Worm (Caenorhabditis elegans) whole organism, L4 larva: Measurements from ENCODE around the gene C09B8.4.

Experiments
- F37D6.2 ChIP-seq: sonication (generic microtip); optimal IDR thresholded peaks from 2 replicates; lab custom pipeline; 2016; ENCODE audit warnings: mild to moderate bottlenecking, missing genetic modification characterization, missing compliant biosample characterization
- aha-1 ChIP-seq: fragments of 150-350 bp; peaks from one replicate; lab custom pipeline; 2014; ENCODE audit warnings: missing biosample characterization, missing genetic modification characterization
- attf-4 ChIP-seq: sonication (generic microtip); optimal IDR thresholded peaks from 3 replicates; lab custom pipeline; 2017; ENCODE audit warnings: missing biosample characterization, missing genetic modification characterization
- jun-1 ChIP-seq: fragments of 150-350 bp; optimal IDR thresholded peaks from 2 replicates; lab custom pipeline; 2014; ENCODE audit warnings: missing biosample characterization, missing genetic modification reagents, missing genetic modification characterization
- lir-3 ChIP-seq: sonication (generic microtip); optimal IDR thresholded peaks from 2 replicates; lab custom pipeline; 2016; ENCODE audit warnings: mild to moderate bottlenecking, missing genetic modification characterization, missing compliant biosample characterization
- pha-4 ChIP-seq, 2 experiments: fragments of 150-350 bp in 1 of 2; fragments of 200-800 bp in 1 of 2; sonication (Bioruptor generic) in 1 of 2; IDR thresholded peaks in 1 of 2; optimal IDR thresholded peaks in 1 of 2; 2 replicates each; pipeline versions ENCODE4 v1.3.6 to Lab custom; 2014 to 2022; ENCODE audit warnings: missing genetic modification characterization in 2 of 2, missing genetic modification reagents in 2 of 2, missing biosample characterization in 1 of 2, missing compliant biosample characterization in 1 of 2

DNA sequence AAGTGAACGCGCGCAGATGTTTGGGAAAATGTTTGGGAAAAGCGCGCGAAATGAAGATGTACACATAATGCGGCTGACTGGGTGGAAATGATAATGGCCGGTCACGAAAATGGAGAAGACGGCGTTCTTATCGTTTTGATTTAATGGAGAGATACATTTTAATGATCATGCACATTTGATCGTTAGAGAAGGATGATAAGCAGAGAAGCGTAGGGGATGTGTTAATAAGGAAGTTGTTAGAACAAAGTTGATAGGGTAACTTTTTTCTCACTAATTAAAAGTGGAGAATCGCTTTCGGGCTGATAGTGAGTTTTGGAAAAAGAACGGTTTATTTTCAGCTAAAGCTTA is 21.3 kb upstream of the C09B8.4 start:
- TF ChIP-seq attf-4 (tag; lab: Kevin White, UChicago) (no peak), F37D6.2 (tag; lab: Kevin White, UChicago) (no peak), pha-4 (GFP tag; IDR thresholded peaks at IDR 0.05; lab: Robert Waterston, UW) (no peak), pha-4 (tag; optimal IDR thresholded peaks at IDR 0.05; lab: Kevin White, UChicago) (no peak), aha-1 (tag; lab: Kevin White, UChicago) (no peak), lir-3 (tag; lab: Kevin White, UChicago) (no peak), jun-1 (tag; lab: Kevin White, UChicago) (no peak)
